Worm (Caenorhabditis elegans) whole organism, midembryonic: ENCODE measurements around the gene clec-184.

ENCODE experiments used
- T22C8.4 ChIP-seq: fragments of 200-800 bp; sonication (Bioruptor generic); IDR thresholded peaks from 2 replicates; pipeline ENCODE4 v1.3.6; 2022; ENCODE audit warnings: missing genetic modification characterization, missing compliant biosample characterization
- cog-1 ChIP-seq: sonication (generic microtip); optimal IDR thresholded peaks from 2 replicates; lab custom pipeline; 2016; ENCODE audit warnings: missing genetic modification characterization, missing compliant biosample characterization
- flt-1 ChIP-seq: fragments of 200-800 bp; sonication (Bioruptor generic); IDR thresholded peaks from 2 replicates; pipeline ENCODE4 v1.3.6; 2022; ENCODE audit warnings: missing genetic modification characterization, missing compliant biosample characterization
- klf-2 ChIP-seq: fragments of 200-800 bp; sonication (Bioruptor generic); conservative IDR thresholded peaks from 2 replicates; pipeline ENCODE4 v1.3.6; 2022; ENCODE audit warnings: missing genetic modification reagents, missing genetic modification characterization, missing compliant biosample characterization
- med-1 ChIP-seq: sonication (generic microtip); optimal IDR thresholded peaks from 2 replicates; lab custom pipeline; 2017; ENCODE audit warnings: missing genetic modification characterization, mild to moderate bottlenecking, missing compliant biosample characterization, antibody characterized with exemption, missing genetic modification reagents; ENCODE audit not compliant: insufficient read depth
- ref-1 ChIP-seq: fragments of 200-800 bp; sonication (Bioruptor generic); conservative IDR thresholded peaks from 2 replicates; pipeline ENCODE4 v1.3.6; 2022; ENCODE audit warnings: missing genetic modification reagents, missing genetic modification characterization, missing compliant biosample characterization
- tab-1 ChIP-seq: fragments of 200-800 bp; sonication (Bioruptor generic); IDR thresholded peaks from 2 replicates; pipeline ENCODE4 v1.3.6; 2022; ENCODE audit warnings: missing genetic modification characterization, missing compliant biosample characterization
- ztf-23 ChIP-seq: fragments of 200-800 bp; sonication (Bioruptor generic); IDR thresholded peaks from 2 replicates; pipeline ENCODE4 v1.3.6; 2022; ENCODE audit warnings: missing genetic modification reagents, missing genetic modification characterization, missing compliant biosample characterization
- ztf-29 ChIP-seq: fragments of 200-800 bp; sonication (Bioruptor generic); IDR thresholded peaks from 2 replicates; pipeline ENCODE4 v1.3.6; 2022; ENCODE audit warnings: missing genetic modification reagents, missing genetic modification characterization, missing compliant biosample characterization

DNA sequence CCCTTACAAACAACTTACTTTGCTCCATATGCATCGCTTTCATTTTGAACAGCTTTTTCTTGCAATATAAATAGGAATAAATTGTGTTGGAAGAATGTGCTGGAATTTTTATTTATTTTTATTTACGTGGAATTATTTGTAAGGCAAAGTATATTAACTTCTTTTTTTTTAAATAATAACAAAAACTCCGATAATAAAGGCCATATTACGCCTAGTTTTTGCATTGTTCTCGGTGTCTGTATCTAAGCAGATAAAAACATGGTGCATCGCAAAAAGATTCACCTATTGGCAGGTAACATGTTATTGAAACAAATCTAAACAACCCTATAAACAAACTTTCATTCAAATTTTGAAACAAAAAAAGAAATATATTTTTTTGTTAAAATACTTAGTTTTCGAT is 30.9 kb downstream of the clec-184 start, which contains the start of gene C25G4.8:
- TF ChIP-seq flt-1 (GFP tag; lab: Robert Waterston, UW) (no peak), tab-1 (GFP tag; lab: Robert Waterston, UW) (no peak), klf-2 (GFP tag; lab: Robert Waterston, UW) (no peak), ref-1 (GFP tag; lab: Robert Waterston, UW) (no peak), med-1 (GFP tag; lab: Kevin White, UChicago) (no peak), ztf-23 (GFP tag; lab: Robert Waterston, UW) (no peak), T22C8.4 (no peak), cog-1 (tag; lab: Kevin White, UChicago) (no peak), ztf-29 (GFP tag; lab: Robert Waterston, UW) (no peak)
